Worm (Caenorhabditis elegans): ENCODE results near the gene R151.2.
A peak's percentile ranks its signal among the peaks of the same experiment; 100 is the strongest.

R151.2 gene

DNA sequence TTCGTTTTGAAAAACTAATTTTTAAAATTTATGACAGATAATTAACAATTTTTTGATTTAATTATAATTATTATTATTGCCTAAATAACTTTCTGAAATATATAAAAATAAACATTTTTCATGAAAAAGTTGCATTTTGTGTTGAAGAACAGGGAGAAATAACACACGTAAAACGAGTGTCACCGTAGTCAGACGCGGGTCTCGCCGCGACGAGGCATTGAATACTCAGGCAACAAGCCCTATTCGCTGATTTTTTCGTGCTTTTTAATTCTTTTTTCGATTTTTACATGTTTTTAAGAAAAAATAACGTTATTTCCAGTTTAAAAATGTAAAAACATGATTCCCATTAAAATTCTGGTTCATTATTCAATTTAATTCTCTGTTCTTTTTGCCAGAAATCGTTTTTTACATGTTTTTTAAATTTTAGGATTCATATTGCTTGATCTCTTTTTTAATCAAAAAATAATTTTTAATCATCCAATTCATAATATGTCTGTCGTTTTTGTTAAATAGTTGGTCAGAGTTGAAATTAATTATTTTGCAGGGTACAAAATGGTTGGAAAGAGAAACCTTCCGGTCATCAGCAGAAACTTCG, 1.8 kb upstream of the R151.2 start, which contains the start of gene rpl-6 (continued):
- TF ChIP-seq sea-2 (GFP tag; IDR thresholded peaks at IDR 0.05), result no peak
- TF ChIP-seq gei-17 (GFP tag; optimal IDR thresholded peaks at IDR 0.05), result no peak
- no peak for TF ChIP-seq C17E4.6 (GFP tag; IDR thresholded peaks at IDR 0.05)
- no peak for TF ChIP-seq Y56A3A.18 (GFP tag; IDR thresholded peaks at IDR 0.05)
- TF ChIP-seq tbx-9 (tag; optimal IDR thresholded peaks at IDR 0.05; ENCODE audit: borderline replicate concordance), result no peak
- no peak for TF ChIP-seq sdz-38 (tag; optimal IDR thresholded peaks at IDR 0.05)
- TF ChIP-seq nfya-1 (tag; optimal IDR thresholded peaks at IDR 0.05; ENCODE audit: borderline replicate concordance, insufficient read depth), result no peak
- peak; percentile 57 for TF ChIP-seq tbp1 (GFP tag; optimal IDR thresholded peaks at IDR 0.05)
- TF ChIP-seq pha-4 (tag; optimal IDR thresholded peaks at IDR 0.05), result peak; percentile 80
- peak; percentile 82 for TF ChIP-seq ceh-27 (GFP tag; optimal IDR thresholded peaks at IDR 0.05)
- no peak for TF ChIP-seq F10E7.11 (tag; optimal IDR thresholded peaks at IDR 0.05)
- peak; percentile 65 for TF ChIP-seq ZK185.1 (tag; optimal IDR thresholded peaks at IDR 0.05; ENCODE audit: poor library complexity, severe bottlenecking)
- TF ChIP-seq chd-7 (tag; optimal IDR thresholded peaks at IDR 0.05), result no peak
- TF ChIP-seq B0261.1 (tag; optimal IDR thresholded peaks at IDR 0.05), result no peak
- no peak for TF ChIP-seq rpc-1 (optimal IDR thresholded peaks at IDR 0.05)
- TF ChIP-seq rpc-1 (tag; optimal IDR thresholded peaks at IDR 0.05), result no peak
- TF ChIP-seq hsf-1 (GFP tag; IDR thresholded peaks at IDR 0.05), result no peak
- no peak for TF ChIP-seq ztf-22 (GFP tag; optimal IDR thresholded peaks at IDR 0.05)
- peak; percentile 86 for TF ChIP-seq ekl-4 (GFP tag; IDR thresholded peaks at IDR 0.05)
- no peak for TF ChIP-seq nhr-120 (GFP tag; IDR thresholded peaks at IDR 0.05)
- TF ChIP-seq athp-1 (tag; optimal IDR thresholded peaks at IDR 0.05), result no peak
- TF ChIP-seq ceh-91 (GFP tag; IDR thresholded peaks at IDR 0.05), result peak; percentile 82
- no peak for TF ChIP-seq nhr-179 (tag; optimal IDR thresholded peaks at IDR 0.05)
- TF ChIP-seq bed-1 (GFP tag; IDR thresholded peaks at IDR 0.05), result no peak
- TF ChIP-seq mcd-1 (GFP tag; IDR thresholded peaks at IDR 0.05), result peak; percentile 81
- TF ChIP-seq aptf-2 (GFP tag; conservative IDR thresholded peaks at IDR 0.05), result no peak
- TF ChIP-seq F23B12.7 (tag; optimal IDR thresholded peaks at IDR 0.05; ENCODE audit: insufficient read depth), result peak; percentile 79
- TF ChIP-seq lin-35 (GFP tag; optimal IDR thresholded peaks at IDR 0.05), result peak in 1 of 3 experiments; percentile 86
- TF ChIP-seq xnd-1 (tag; optimal IDR thresholded peaks at IDR 0.05), result peak; percentile 1
- no peak for TF ChIP-seq ceh-40 (GFP tag; IDR thresholded peaks at IDR 0.05)
- peak; percentile 4 for TF ChIP-seq madf-10 (tag; optimal IDR thresholded peaks at IDR 0.05)
- no peak for TF ChIP-seq B0035.1 (tag; optimal IDR thresholded peaks at IDR 0.05)
- no peak for TF ChIP-seq nfya-2 (GFP tag; IDR thresholded peaks at IDR 0.05)
- no peak for TF ChIP-seq fkh-3 (tag; optimal IDR thresholded peaks at IDR 0.05)
- TF ChIP-seq K11D2.4 (GFP tag; IDR thresholded peaks at IDR 0.05), result peak; percentile 65; the same call in 1 of the 2 replicates
- no peak for TF ChIP-seq mxl-1 (tag; optimal IDR thresholded peaks at IDR 0.05)
- peak; percentile 16 for TF ChIP-seq lsy-27 (tag; optimal IDR thresholded peaks at IDR 0.05; ENCODE audit: borderline replicate concordance, insufficient read depth)
- TF ChIP-seq T07F8.4 (tag; optimal IDR thresholded peaks at IDR 0.05), result no peak
- peak; percentile 29; the same call in 1 of the 2 replicates for TF ChIP-seq ceh-100 (GFP tag; IDR thresholded peaks at IDR 0.05)
- no peak for TF ChIP-seq Y79H2A.3 (GFP tag; conservative IDR thresholded peaks at IDR 0.05)
- TF ChIP-seq ztf-25 (GFP tag; IDR thresholded peaks at IDR 0.05), result no peak
- no peak for TF ChIP-seq Y53F4B.3 (GFP tag; IDR thresholded peaks at IDR 0.05)
- no peak for TF ChIP-seq unc-130 (GFP tag; optimal IDR thresholded peaks at IDR 0.05)
- peak; percentile 84 for TF ChIP-seq madf-3 (GFP tag; IDR thresholded peaks at IDR 0.05)
- no peak for TF ChIP-seq unc-62 (GFP tag; optimal IDR thresholded peaks at IDR 0.05)
- peak; percentile 68 for TF ChIP-seq efl-1 (GFP tag; optimal IDR thresholded peaks at IDR 0.05)
- TF ChIP-seq bed-2 (GFP tag; IDR thresholded peaks at IDR 0.05), result no peak
- TF ChIP-seq lin-26 (GFP tag; IDR thresholded peaks at IDR 0.05), result no peak
- TF ChIP-seq nhr-27 (tag; optimal IDR thresholded peaks at IDR 0.05), result no peak

Measured in whole organism, young adult.